Fruit fly (Drosophila melanogaster) whole organism, embryonic: ENCODE data around the gene CG45488.
A peak's percentile ranks its signal among the peaks of the same experiment; 100 is the strongest.

Source experiments
- Abd-B ChIP-seq: fragments of 200-800 bp; sonication (Bioruptor generic); optimal IDR thresholded peaks from 2 replicates; lab custom pipeline; 2018; ENCODE audit warnings: missing biosample characterization, mild to moderate bottlenecking, missing genetic modification characterization, moderate library complexity
- BtbVII ChIP-seq: fragments of 200-800 bp; sonication (Bioruptor generic); optimal IDR thresholded peaks from 3 replicates; lab custom pipeline; 2017; ENCODE audit warnings: missing biosample characterization, mild to moderate bottlenecking, missing genetic modification characterization
- C15 ChIP-seq: fragments of 200-800 bp; sonication (Bioruptor generic); IDR thresholded peaks from 3 replicates; pipeline ENCODE4 v1.3.6; 2022; ENCODE audit warnings: missing biosample characterization, missing genetic modification characterization
- CG11398 ChIP-seq: fragments of 200-800 bp; sonication (Bioruptor generic); optimal IDR thresholded peaks from 2 replicates; lab custom pipeline; 2016; ENCODE audit warnings: missing biosample characterization, missing genetic modification characterization
- CG11504 ChIP-seq: fragments of 200-800 bp; sonication (Bioruptor generic); optimal IDR thresholded peaks from 3 replicates; lab custom pipeline; 2019; ENCODE audit warnings: missing biosample characterization, mild to moderate bottlenecking, missing genetic modification characterization, moderate library complexity
- CG11723 ChIP-seq: fragments of 200-800 bp; sonication (Bioruptor generic); optimal IDR thresholded peaks from 2 replicates; lab custom pipeline; 2017; ENCODE audit warnings: missing biosample characterization, mild to moderate bottlenecking, missing genetic modification characterization
- CG13123 ChIP-seq: fragments of 200-800 bp; sonication (Bioruptor generic); optimal IDR thresholded peaks from 2 replicates; lab custom pipeline; 2016; ENCODE audit warnings: missing biosample characterization, missing genetic modification characterization
- CG13287 ChIP-seq: fragments of 200-800 bp; sonication (Bioruptor generic); IDR thresholded peaks from 2 replicates; pipeline ENCODE4 v1.3.6; 2022; ENCODE audit warnings: missing biosample characterization, missing genetic modification characterization; ENCODE audit not compliant: partially characterized antibody
- CG14014 ChIP-seq: fragments of 200-800 bp; sonication (Bioruptor generic); IDR thresholded peaks from 2 replicates; pipeline ENCODE4 v1.3.6; 2022; ENCODE audit warnings: missing biosample characterization, missing genetic modification characterization
- CG14860 ChIP-seq: fragments of 200-800 bp; sonication (Bioruptor generic); IDR thresholded peaks from 3 replicates; pipeline ENCODE4 v1.3.6; 2022; ENCODE audit warnings: missing biosample characterization, missing genetic modification characterization; ENCODE audit not compliant: partially characterized antibody
- CG17385 ChIP-seq: fragments of 200-800 bp; sonication (Bioruptor generic); optimal IDR thresholded peaks from 3 replicates; lab custom pipeline; 2018; ENCODE audit warnings: missing biosample characterization, mild to moderate bottlenecking, missing genetic modification characterization
- CG17912 ChIP-seq: fragments of 200-800 bp; sonication (Bioruptor generic); optimal IDR thresholded peaks from 2 replicates; lab custom pipeline; 2018; ENCODE audit warnings: missing biosample characterization, mild to moderate bottlenecking, missing genetic modification characterization
- CG32772 ChIP-seq: fragments of 200-800 bp; sonication (Bioruptor generic); IDR thresholded peaks from 2 replicates; pipeline ENCODE4 v1.3.6; 2022; ENCODE audit warnings: missing biosample characterization, missing genetic modification characterization
- CG5953 ChIP-seq: fragments of 200-800 bp; sonication (Bioruptor generic); IDR thresholded peaks from 2 replicates; pipeline ENCODE4 v1.3.6; 2022; ENCODE audit warnings: missing biosample characterization, missing genetic modification characterization
- CTCF ChIP-seq: fragments of 200-800 bp; sonication (Bioruptor generic); optimal IDR thresholded peaks from 2 replicates; lab custom pipeline; 2017; ENCODE audit warnings: missing biosample characterization, mild to moderate bottlenecking, missing genetic modification characterization, moderate library complexity
- D19A ChIP-seq: fragments of 200-800 bp; optimal IDR thresholded peaks from 3 replicates; lab custom pipeline; 2019; ENCODE audit warnings: missing biosample characterization, mild to moderate bottlenecking, missing genetic modification characterization, moderate library complexity
- Dfd ChIP-seq, 2 experiments: fragments of >200 bp; optimal IDR thresholded peaks; 2 replicates each; lab custom pipeline; 2017; ENCODE audit warnings: missing biosample characterization in 2 of 2, missing genetic modification characterization in 2 of 2
- Dp ChIP-seq: fragments of 200-800 bp; sonication (Bioruptor generic); optimal IDR thresholded peaks from 2 replicates; lab custom pipeline; 2018; ENCODE audit warnings: missing biosample characterization, mild to moderate bottlenecking, missing genetic modification characterization, moderate library complexity
- Drgx ChIP-seq: fragments of 200-800 bp; sonication (Bioruptor generic); IDR thresholded peaks from 2 replicates; pipeline ENCODE4 v1.3.6; 2022; ENCODE audit warnings: missing biosample characterization, missing genetic modification characterization
- HLH54F ChIP-seq: fragments of 200-800 bp; sonication (Bioruptor generic); optimal IDR thresholded peaks from 3 replicates; lab custom pipeline; 2016; ENCODE audit warnings: missing biosample characterization, missing genetic modification characterization
- Hmx ChIP-seq: fragments of 200-800 bp; sonication (Bioruptor generic); optimal IDR thresholded peaks from 2 replicates; lab custom pipeline; 2016; ENCODE audit warnings: missing biosample characterization, missing genetic modification characterization
- Hr51 ChIP-seq, 2 experiments: fragments of 200-800 bp; sonication (Bioruptor generic); optimal IDR thresholded peaks; 2 replicates in 1 of 2; 3 replicates in 1 of 2; lab custom pipeline; 2016 to 2018; ENCODE audit warnings: missing biosample characterization in 2 of 2, missing genetic modification characterization in 2 of 2, mild to moderate bottlenecking in 1 of 2, moderate library complexity in 1 of 2
- Lim3 ChIP-seq: fragments of 200-800 bp; sonication (Bioruptor generic); IDR thresholded peaks from 2 replicates; pipeline ENCODE4 v1.3.6; 2022; ENCODE audit warnings: missing biosample characterization, missing genetic modification characterization
- Nf-YC ChIP-seq: fragments of 200-800 bp; optimal IDR thresholded peaks from 3 replicates; lab custom pipeline; 2019; ENCODE audit warnings: missing biosample characterization, mild to moderate bottlenecking, missing genetic modification characterization, moderate library complexity
- Pdp1 ChIP-seq, 2 experiments: fragments of 200-800 bp; sonication (Bioruptor generic); optimal IDR thresholded peaks; 3 replicates each; lab custom pipeline; 2016; ENCODE audit warnings: missing biosample characterization in 2 of 2, missing genetic modification characterization in 2 of 2, mild to moderate bottlenecking in 1 of 2, moderate library complexity in 1 of 2
- Ravus ChIP-seq: fragments of 200-800 bp; sonication (Bioruptor generic); IDR thresholded peaks from 2 replicates; pipeline ENCODE4 v1.3.6; 2022; ENCODE audit warnings: missing biosample characterization, missing genetic modification characterization
- Sox102F ChIP-seq: fragments of 200-800 bp; sonication (Bioruptor generic); optimal IDR thresholded peaks from 2 replicates; lab custom pipeline; 2018; ENCODE audit warnings: missing biosample characterization, mild to moderate bottlenecking, missing genetic modification characterization, moderate library complexity
- TFAM ChIP-seq: fragments of 200-800 bp; sonication (Bioruptor generic); optimal IDR thresholded peaks from 2 replicates; lab custom pipeline; 2017; ENCODE audit warnings: missing biosample characterization, missing genetic modification characterization, inconsistent platforms
- Trl ChIP-seq, 3 experiments: fragments of >200 bp in 2 of 3; fragments of 200-800 bp in 1 of 3; sonication (Bioruptor generic) in 1 of 3; optimal IDR thresholded peaks; 2 replicates in 1 of 3; 3 replicates in 2 of 3; lab custom pipeline; 2016 to 2017; ENCODE audit warnings: missing biosample characterization in 1 of 3, missing genetic modification characterization in 1 of 3
- bcd ChIP-seq: fragments of 200-800 bp; sonication (Bioruptor generic); optimal IDR thresholded peaks from 2 replicates; lab custom pipeline; 2017; ENCODE audit warnings: missing biosample characterization, mild to moderate bottlenecking, missing genetic modification characterization
- cg ChIP-seq: fragments of 200-800 bp; sonication (Bioruptor generic); optimal IDR thresholded peaks from 3 replicates; lab custom pipeline; 2019; ENCODE audit warnings: missing biosample characterization, mild to moderate bottlenecking, missing genetic modification characterization, moderate library complexity
- crol ChIP-seq: fragments of 200-800 bp; sonication (Bioruptor generic); IDR thresholded peaks from 2 replicates; pipeline ENCODE4 v1.3.6; 2022; ENCODE audit warnings: missing biosample characterization, missing genetic modification characterization
- dati ChIP-seq: fragments of 200-800 bp; sonication (Bioruptor generic); IDR thresholded peaks from 2 replicates; pipeline ENCODE4 v1.3.6; 2022; ENCODE audit warnings: missing biosample characterization, missing genetic modification characterization
- esg ChIP-seq: fragments of 200-800 bp; sonication (Bioruptor generic); conservative IDR thresholded peaks from 2 replicates; pipeline ENCODE4 v1.3.6; 2022; ENCODE audit warnings: missing biosample characterization, missing genetic modification characterization
- fru ChIP-seq: fragments of >200 bp; optimal IDR thresholded peaks from 2 replicates; lab custom pipeline; 2017
- gem ChIP-seq: fragments of 200-800 bp; sonication (Bioruptor generic); optimal IDR thresholded peaks from 2 replicates; lab custom pipeline; 2019; ENCODE audit warnings: missing biosample characterization, mild to moderate bottlenecking, missing genetic modification characterization, moderate library complexity
- lab ChIP-seq: fragments of 200-800 bp; sonication (Bioruptor generic); optimal IDR thresholded peaks from 3 replicates; lab custom pipeline; 2017; ENCODE audit warnings: missing biosample characterization, missing genetic modification characterization, mild to moderate bottlenecking, moderate library complexity, missing genetic modification reagents
- lola ChIP-seq, 3 experiments: fragments of >200 bp in 2 of 3; fragments of 200-800 bp in 1 of 3; sonication (Bioruptor generic) in 1 of 3; optimal IDR thresholded peaks; 2 replicates each; lab custom pipeline; 2017 to 2019; ENCODE audit warnings: missing biosample characterization in 3 of 3, missing genetic modification characterization in 3 of 3, mild to moderate bottlenecking in 1 of 3, moderate library complexity in 1 of 3
- nerfin-2 ChIP-seq: fragments of 200-800 bp; sonication (Bioruptor generic); IDR thresholded peaks from 2 replicates; pipeline ENCODE4 v1.3.6; 2022; ENCODE audit warnings: missing biosample characterization, missing genetic modification characterization; ENCODE audit not compliant: partially characterized antibody
- nom ChIP-seq: fragments of 200-800 bp; sonication (Bioruptor generic); optimal IDR thresholded peaks from 2 replicates; lab custom pipeline; 2017; ENCODE audit warnings: missing biosample characterization, missing genetic modification characterization, mild to moderate bottlenecking, moderate library complexity, missing genetic modification reagents
- sd ChIP-seq: fragments of 200-800 bp; sonication (Bioruptor generic); optimal IDR thresholded peaks from 3 replicates; lab custom pipeline; 2018; ENCODE audit warnings: missing biosample characterization, mild to moderate bottlenecking, missing genetic modification characterization, moderate library complexity
- sug ChIP-seq: fragments of 200-800 bp; optimal IDR thresholded peaks from 2 replicates; lab custom pipeline; 2019; ENCODE audit warnings: missing biosample characterization, mild to moderate bottlenecking, missing genetic modification characterization, moderate library complexity
- tgo ChIP-seq: fragments of 200-800 bp; sonication (Bioruptor generic); IDR thresholded peaks from 3 replicates; pipeline ENCODE4 v1.3.6; 2022; ENCODE audit warnings: missing biosample characterization, missing genetic modification characterization
- trem ChIP-seq: fragments of 200-800 bp; optimal IDR thresholded peaks from 3 replicates; lab custom pipeline; 2019; ENCODE audit warnings: missing biosample characterization, mild to moderate bottlenecking, missing genetic modification characterization, moderate library complexity
- trh ChIP-seq: fragments of 200-800 bp; sonication (Bioruptor generic); optimal IDR thresholded peaks from 2 replicates; lab custom pipeline; 2016; ENCODE audit warnings: missing biosample characterization, missing genetic modification characterization
- wdn ChIP-seq: fragments of 200-800 bp; sonication (Bioruptor generic); IDR thresholded peaks from 2 replicates; pipeline ENCODE4 v1.3.6; 2022; ENCODE audit warnings: missing biosample characterization, missing genetic modification characterization
- wek ChIP-seq: fragments of 200-800 bp; sonication (Bioruptor generic); optimal IDR thresholded peaks from 3 replicates; lab custom pipeline; 2018; ENCODE audit warnings: missing biosample characterization, mild to moderate bottlenecking, missing genetic modification characterization, moderate library complexity

The CG45488 gene

DNA sequence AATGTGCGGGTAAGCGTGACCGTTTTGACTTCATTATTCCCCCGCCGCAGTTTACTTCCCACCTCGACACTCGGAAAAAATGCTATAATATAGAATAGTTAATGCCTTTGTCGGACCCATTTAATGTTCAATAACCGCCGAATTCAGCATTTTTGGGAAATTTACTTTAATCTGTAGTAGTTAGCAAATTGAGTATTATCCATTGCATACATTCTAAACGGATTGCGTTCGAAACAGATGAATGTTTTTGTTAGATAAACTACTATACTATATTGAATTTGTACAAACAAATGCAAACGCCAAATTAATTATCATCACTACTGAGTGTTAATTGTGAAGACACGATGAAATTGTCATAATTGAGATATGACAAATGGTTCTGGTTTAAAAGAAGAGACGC lies 36.0 kb downstream of the CG45488 start (continued):
- TF ChIP-seq BtbVII: no peak
- no peak for TF ChIP-seq wdn (GFP tag; lab: Robert Waterston, UW)
- TF ChIP-seq, all 482 proteins: peak for 66

DNA sequence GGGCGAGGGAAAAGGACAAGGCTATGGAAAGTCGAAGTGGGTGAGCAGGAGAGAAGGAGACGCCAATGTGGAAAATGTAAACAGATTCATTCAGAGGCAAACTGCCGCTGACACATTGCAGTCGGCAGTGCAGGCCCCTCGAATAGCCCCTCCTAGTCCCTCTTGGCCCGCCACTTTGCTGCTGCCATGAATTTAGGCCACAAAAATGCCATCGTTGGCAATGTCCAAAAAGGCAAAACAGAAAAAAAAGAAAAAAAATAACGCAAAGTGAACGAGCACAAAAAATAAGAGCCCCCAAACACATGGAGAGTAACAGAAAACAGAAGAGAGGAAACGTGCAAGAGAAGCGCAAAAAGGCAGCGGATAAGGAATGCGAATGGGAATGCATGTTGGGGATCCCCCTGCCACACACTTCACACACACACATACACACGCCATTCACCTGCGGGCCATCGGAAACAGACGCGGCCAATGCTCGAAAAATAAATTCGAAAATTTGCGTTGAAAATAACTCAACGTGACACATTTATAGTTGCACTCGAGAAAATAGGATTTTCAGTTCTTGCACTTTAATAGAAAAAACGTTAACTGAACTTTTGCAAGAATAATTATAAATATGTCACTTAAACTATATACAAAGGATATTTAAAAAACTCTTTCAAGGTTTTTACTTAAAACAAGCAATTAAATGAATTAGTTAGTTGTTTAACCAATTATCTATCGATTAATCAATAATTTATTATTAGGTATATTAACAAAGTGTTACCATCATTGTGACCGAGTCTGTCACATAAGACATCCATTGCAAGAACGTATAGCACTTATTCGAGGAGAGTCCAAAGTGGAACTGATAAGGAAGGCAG lies 41.7 kb downstream of the CG45488 start:
- TF ChIP-seq Hmx (no peak), fru (lab: Kevin White, UChicago) (no peak), CG14014 (GFP tag; lab: Robert Waterston, UW) (no peak), Dfd (GFP tag; optimal IDR thresholded peaks at IDR 0.05; lab: Kevin White, UChicago) (no peak), trem (no peak), Trl (optimal IDR thresholded peaks at IDR 0.05; lab: Kevin White, UChicago) (peak in 1 of 2 experiments; percentile 2), Trl (GFP tag; optimal IDR thresholded peaks at IDR 0.05; lab: Kevin White, UChicago) (no peak), cg (GFP tag; lab: Kevin White, UChicago) (no peak), Sox102F (peak; percentile 6), sd (tag; lab: Kevin White, UChicago) (peak; percentile 10), CG32772 (GFP tag; lab: Robert Waterston, UW) (peak; percentile 24; the same call in 1 of the 2 replicates), CG5953 (GFP tag; lab: Robert Waterston, UW) (no peak), CG11504 (peak; percentile 12), lola (GFP tag; optimal IDR thresholded peaks at IDR 0.05; lab: Kevin White, UChicago) (no peak), tgo (GFP tag; lab: Robert Waterston, UW) (no peak), CG14860 (GFP tag; lab: Robert Waterston, UW) (no peak), Drgx (GFP tag; lab: Robert Waterston, UW) (peak; percentile 38), CG13123 (no peak), bcd (no peak), crol (GFP tag; lab: Robert Waterston, UW) (0 out of 2 replicates have a peak, but pooled peaks have one; percentile 8), nom (GFP tag; lab: Kevin White, UChicago) (no peak), dati (no peak), gem (tag; lab: Kevin White, UChicago) (peak; percentile 11)

DNA sequence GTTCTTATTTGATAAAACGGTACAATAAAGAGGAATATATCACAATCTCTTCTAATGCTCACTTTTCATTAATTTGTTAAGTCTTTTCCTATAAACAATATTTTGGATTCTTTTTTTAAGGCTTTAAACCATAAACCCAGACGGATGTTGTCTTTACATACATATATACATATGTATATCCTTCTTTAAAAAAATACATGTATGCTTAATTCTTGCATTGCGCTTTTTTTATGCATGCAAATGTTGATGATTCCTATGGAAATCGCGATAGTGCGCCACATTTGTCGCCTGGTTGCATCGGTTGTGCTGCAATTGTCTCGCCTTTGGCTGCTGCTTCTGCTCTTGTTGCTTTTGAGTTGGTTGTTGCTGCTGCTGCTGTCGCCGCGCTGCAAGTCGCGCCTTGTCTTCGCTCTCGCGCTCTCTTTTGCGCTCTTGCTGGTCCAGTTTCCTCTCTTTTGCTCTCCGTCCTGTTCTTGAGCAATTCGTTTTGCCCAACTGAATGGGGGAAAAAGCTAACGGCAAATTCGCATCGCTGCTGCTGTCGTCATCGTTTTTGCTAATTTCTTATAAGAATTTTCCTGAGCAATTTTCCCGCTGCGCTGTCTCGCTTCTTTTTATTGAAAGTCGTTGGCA lies 43.3 kb downstream of the CG45488 start:
- TF ChIP-seq CTCF (GFP tag; lab: Kevin White, UChicago) (no peak), CG11723 (GFP tag; lab: Kevin White, UChicago) (no peak), esg (GFP tag; lab: Robert Waterston, UW) (no peak), D19A (peak; percentile 26), Hr51 (GFP tag; optimal IDR thresholded peaks at IDR 0.05; lab: Kevin White, UChicago) (peak in 1 of 2 experiments; percentile 62), CG17912 (GFP tag; lab: Kevin White, UChicago) (no peak), Dp (no peak), trh (no peak), TFAM (GFP tag; lab: Kevin White, UChicago) (no peak), CG17385 (GFP tag; lab: Kevin White, UChicago) (no peak), HLH54F (GFP tag; lab: Kevin White, UChicago) (no peak), Lim3 (GFP tag; lab: Robert Waterston, UW) (no peak), Abd-B (no peak), C15 (no peak), Pdp1 (GFP tag; optimal IDR thresholded peaks at IDR 0.05; lab: Kevin White, UChicago) (no peak), sug (tag; lab: Kevin White, UChicago) (no peak), CG11398 (GFP tag; lab: Kevin White, UChicago) (no peak), Ravus (GFP tag; lab: Robert Waterston, UW) (no peak), CG13287 (GFP tag; lab: Robert Waterston, UW) (no peak), wek (no peak), nerfin-2 (no peak), lab (GFP tag; lab: Kevin White, UChicago) (no peak), Nf-YC (tag; lab: Kevin White, UChicago) (no peak)
